Fruit fly (Drosophila melanogaster) whole organism: ENCODE measurements around the gene CG31077.

ENCODE experiments used
- CG8478 ChIP-seq: fragments of >200 bp; optimal IDR thresholded peaks from 2 replicates; lab custom pipeline; 2018; ENCODE audit warnings: inconsistent platforms
- pan ChIP-seq: fragments of >200 bp; optimal IDR thresholded peaks from 2 replicates; lab custom pipeline; 2017
- psq ChIP-seq: fragments of >200 bp; optimal IDR thresholded peaks from 2 replicates; lab custom pipeline; 2017
- usp ChIP-seq: fragments of >200 bp; optimal IDR thresholded peaks from 2 replicates; lab custom pipeline; 2017; ENCODE audit warnings: missing biosample characterization, missing genetic modification characterization, mixed read lengths

DNA sequence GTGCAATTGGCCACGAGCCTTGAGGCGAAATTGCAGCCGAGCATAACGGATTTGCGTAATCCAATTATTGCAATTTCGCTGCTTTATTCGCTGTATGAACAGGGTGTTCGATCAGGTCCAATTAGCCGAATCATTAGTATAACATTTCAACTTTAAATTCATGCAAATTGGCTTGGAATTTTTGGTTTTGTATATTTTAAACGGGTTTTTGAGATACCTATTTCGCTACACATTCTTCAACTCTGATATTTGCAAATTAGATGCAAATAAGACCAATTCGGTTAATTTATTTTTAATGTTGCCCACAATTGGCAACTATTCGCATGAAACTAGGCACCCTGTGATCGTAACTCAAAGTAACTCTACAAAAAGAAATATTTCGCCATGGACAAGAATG, 46.1 kb upstream of the CG31077 start:
- TF ChIP-seq CG8478 (lab: Kevin White, UChicago) (no peak), pan (no peak), psq (lab: Kevin White, UChicago) (no peak), usp (no peak)
